Fruit fly (Drosophila melanogaster) whole organism: Measurements from ENCODE around the gene Dronc.

ENCODE experiments used
- CG8478 ChIP-seq: fragments of >200 bp; optimal IDR thresholded peaks from 2 replicates; lab custom pipeline; 2018; ENCODE audit warnings: inconsistent platforms
- Dll ChIP-seq: fragments of >200 bp; optimal IDR thresholded peaks from 2 replicates; lab custom pipeline; 2017
- EcR ChIP-seq, 2 experiments: fragments of >200 bp; optimal IDR thresholded peaks; 2 replicates each; lab custom pipeline; 2017; ENCODE audit warnings: missing biosample characterization in 2 of 2, missing genetic modification characterization in 2 of 2, missing genetic modification reagents in 2 of 2
- pan ChIP-seq: fragments of >200 bp; optimal IDR thresholded peaks from 2 replicates; lab custom pipeline; 2017
- psq ChIP-seq: fragments of >200 bp; optimal IDR thresholded peaks from 2 replicates; lab custom pipeline; 2017
- usp ChIP-seq: fragments of >200 bp; optimal IDR thresholded peaks from 2 replicates; lab custom pipeline; 2017; ENCODE audit warnings: missing biosample characterization, missing genetic modification characterization, mixed read lengths

Gene Dronc

DNA sequence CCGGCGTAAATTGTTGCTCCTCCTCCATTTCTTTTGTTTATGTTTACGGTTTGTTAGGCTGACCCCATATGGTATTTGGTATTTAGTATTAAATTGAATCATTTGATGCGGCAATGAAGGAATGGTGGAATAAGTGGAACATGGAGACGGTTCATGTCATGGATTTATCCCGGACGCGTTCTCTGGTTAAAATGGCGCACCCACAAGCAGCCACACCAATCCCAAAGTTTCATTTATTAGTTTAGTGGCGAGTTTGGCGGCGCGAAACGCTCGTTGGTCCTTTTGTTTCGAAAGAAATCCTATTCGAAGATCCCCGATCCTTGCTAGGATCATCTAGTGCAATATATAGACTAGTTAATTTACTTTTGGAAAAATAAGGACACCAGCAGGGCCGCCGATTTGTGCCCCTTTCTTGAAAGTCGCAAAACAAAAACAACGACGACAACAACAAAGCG is at the start of gene Dronc, which contains the start of gene CG6685:
Gene Dronc, plus strand, starts transcription at position 213 of the 455 bp plus-strand sequence.
Gene CG6685, minus strand, starts transcription at position 51 of the 455 bp plus-strand sequence.
- no peak for TF ChIP-seq usp (GFP tag; lab: Kevin White, UChicago)
- no peak for TF ChIP-seq CG8478 (lab: Kevin White, UChicago)
- TF ChIP-seq EcR (GFP tag; optimal IDR thresholded peaks at IDR 0.05; lab: Kevin White, UChicago), result no peak
- TF ChIP-seq psq (lab: Kevin White, UChicago), result no peak
- TF ChIP-seq pan (lab: Kevin White, UChicago), result no peak
- TF ChIP-seq Dll, result no peak

DNA sequence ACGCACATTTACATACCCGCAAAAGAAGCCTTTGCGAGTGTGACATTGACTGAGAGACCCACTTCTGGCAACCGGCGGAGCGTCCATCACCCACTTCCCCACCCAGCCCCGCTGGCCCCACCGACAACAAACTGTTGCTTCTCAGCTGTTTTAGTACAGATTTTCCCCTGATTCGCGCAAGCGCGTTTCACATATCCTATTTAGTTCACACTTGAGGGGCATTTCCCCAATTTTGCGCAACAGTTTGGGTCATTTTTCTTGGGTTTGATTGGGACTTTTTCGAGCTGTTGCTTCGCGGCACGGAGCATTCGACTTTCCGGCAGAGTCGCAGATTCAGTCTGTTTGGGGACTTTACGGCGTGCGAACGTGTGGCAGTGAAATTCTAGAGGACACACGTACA is 41.1 kb upstream of the Dronc start:
- no peak for TF ChIP-seq usp (GFP tag; lab: Kevin White, UChicago)
- TF ChIP-seq Dll, result no peak
- TF ChIP-seq CG8478 (lab: Kevin White, UChicago), result no peak
- TF ChIP-seq psq (lab: Kevin White, UChicago), result no peak
- no peak for TF ChIP-seq EcR (GFP tag; optimal IDR thresholded peaks at IDR 0.05; lab: Kevin White, UChicago)
- no peak for TF ChIP-seq pan (lab: Kevin White, UChicago)

DNA sequence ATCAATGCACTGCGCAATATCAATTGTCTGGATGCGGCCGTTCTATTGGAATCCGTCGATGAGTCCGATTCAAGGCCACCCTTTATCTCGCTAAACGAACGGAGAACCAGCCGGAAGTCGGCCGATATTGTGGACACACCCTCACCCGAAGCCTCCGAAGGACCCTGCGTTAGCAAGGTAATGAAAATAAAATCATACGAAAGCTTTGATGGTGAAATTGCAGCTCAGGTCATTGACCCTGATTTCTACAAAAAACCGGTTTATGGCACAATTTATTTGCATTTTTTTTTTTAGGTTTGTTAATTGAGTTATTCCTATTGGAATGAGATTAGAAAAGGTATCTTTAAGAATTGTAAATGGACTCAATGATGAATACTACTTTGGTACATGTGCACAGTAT is 879 bp downstream of the Dronc start:
- no peak for TF ChIP-seq usp (GFP tag; lab: Kevin White, UChicago)
- TF ChIP-seq EcR (GFP tag; optimal IDR thresholded peaks at IDR 0.05; lab: Kevin White, UChicago), result peak; percentile 0 to 68

DNA sequence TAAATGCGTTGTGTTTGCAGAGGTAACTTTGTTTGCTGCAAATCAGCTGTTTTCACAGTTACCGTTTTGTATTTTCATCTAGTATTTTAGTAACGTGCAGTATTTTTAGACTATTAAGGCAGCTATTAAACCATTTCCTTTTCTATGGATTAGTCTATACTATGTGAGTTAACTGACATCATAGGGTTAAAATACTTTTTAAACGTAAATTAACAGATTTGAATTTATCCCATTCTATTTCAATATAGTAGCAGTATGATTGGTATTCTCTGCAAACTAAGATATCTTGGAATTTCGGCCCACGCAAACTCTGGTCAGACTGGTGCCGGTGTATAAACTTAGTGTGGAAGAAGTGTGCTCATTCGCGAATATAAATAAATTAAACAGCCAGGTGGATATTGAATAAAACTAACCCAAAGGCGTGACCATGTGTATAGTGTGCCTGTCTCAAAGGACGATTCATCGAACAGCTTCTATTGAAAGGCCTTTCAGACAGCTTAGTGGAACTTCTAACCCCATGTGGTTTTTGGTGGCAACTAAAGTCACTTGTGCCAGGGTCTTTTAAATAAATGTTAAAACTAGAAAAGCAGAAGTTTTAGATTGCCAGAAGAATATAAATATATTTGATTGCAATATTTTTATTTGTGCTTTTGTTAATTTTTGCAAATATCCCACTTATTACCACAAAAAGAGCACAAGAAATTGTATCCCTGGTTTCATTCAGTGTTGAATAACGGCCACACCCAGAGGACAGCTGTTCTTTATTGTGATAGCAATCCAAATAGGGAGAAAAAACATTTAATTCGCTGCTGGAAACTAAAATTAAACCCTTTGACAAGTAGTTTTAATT is 4.0 kb downstream of the Dronc start, which contains the start of the genes CG6674, CG42455 and vnc:
Gene CG6674, minus strand, starts transcription at position 48 of the 850 bp plus-strand sequence.
Gene CG42455, plus strand, starts transcription at position 306 of the 850 bp plus-strand sequence.
Gene vnc, plus strand, starts transcription at position 306 of the 850 bp plus-strand sequence.
- no peak for TF ChIP-seq CG8478 (lab: Kevin White, UChicago)
- TF ChIP-seq psq (lab: Kevin White, UChicago), result no peak
- TF ChIP-seq Dll, result no peak
- no peak for TF ChIP-seq usp (GFP tag; lab: Kevin White, UChicago)
- TF ChIP-seq pan (lab: Kevin White, UChicago), result no peak
- TF ChIP-seq EcR (GFP tag; optimal IDR thresholded peaks at IDR 0.05; lab: Kevin White, UChicago), result no peak

DNA sequence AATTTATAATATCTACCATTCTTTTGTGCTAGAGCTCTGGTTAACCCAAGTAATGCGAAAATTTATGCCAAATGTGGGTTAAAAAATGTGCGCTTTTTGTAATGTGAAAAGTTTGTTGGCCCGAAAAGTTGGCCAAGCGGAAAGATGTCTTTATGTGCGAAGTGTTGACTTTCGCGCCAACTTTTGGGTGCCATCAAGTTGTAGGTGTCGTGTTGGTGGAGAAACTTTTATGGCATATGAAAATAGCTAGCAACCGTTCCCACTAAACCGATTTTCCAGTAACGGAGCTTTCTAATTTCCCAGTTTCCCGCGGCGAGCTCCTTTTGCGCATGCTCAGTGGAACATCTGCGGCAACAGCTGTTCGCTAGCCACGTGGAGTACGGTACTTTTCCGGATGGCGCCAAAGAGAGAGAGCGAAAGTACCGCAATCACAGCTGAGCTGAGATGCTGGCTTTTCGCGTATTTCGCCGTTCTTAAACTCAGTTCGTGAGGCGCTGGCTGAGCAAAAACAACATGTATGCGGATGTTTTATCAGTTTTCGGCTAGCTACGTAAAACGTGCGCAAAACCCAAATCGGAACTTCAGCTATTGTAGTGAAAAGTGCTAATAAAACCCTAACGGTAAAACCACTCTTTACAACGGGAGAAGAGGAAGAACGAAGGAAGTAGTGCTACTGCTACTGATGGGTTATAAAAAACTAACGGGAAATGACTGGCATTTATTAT is 6.1 kb downstream of the Dronc start, which contains the start of gene dpr6:
Gene dpr6, plus strand, starts transcription at position 480 of the 725 bp plus-strand sequence.
- TF ChIP-seq pan (lab: Kevin White, UChicago) (no peak), EcR (GFP tag; optimal IDR thresholded peaks at IDR 0.05; lab: Kevin White, UChicago) (no peak)
